Worm (Caenorhabditis elegans): ENCODE data around the gene phat-3.

DNA sequence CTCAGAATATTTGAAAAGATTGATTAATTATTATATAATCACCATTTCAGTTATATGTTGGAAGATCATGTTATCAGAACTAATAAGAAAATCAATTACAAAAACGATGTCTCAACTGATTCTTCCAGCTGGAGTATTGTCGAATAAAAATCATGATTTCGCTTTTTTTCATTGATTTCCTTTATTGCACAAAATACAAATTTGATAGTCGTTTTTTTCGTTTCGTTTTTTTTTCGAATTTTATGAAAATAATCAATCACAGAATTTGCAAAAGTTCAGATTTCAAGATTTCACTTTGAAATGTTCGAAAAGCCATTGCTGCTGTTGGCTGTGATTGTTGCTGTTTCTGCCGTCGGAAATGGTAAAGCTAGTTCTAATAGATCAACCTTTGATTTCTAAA is 7.9 kb upstream of the phat-3 start, which contains the start of gene C49G7.13:
- TF ChIP-seq jun-1 (tag; optimal IDR thresholded peaks at IDR 0.05) = no peak
- TF ChIP-seq ztf-4 (tag; optimal IDR thresholded peaks at IDR 0.05) = no peak
- no peak for TF ChIP-seq lin-39 (tag; optimal IDR thresholded peaks at IDR 0.05)
- no peak for TF ChIP-seq lsy-2 (tag; optimal IDR thresholded peaks at IDR 0.05)
- TF ChIP-seq ztf-11 (tag; optimal IDR thresholded peaks at IDR 0.05) = no peak
- no peak for TF ChIP-seq snpc-4 (tag; optimal IDR thresholded peaks at IDR 0.05)
- TF ChIP-seq unc-62 (GFP tag; optimal IDR thresholded peaks at IDR 0.05) = no peak
- no peak for TF ChIP-seq tlp-1 (tag; optimal IDR thresholded peaks at IDR 0.05)
- TF ChIP-seq nhr-11 (tag; optimal IDR thresholded peaks at IDR 0.05) = no peak
- no peak for TF ChIP-seq fos-1 (tag; optimal IDR thresholded peaks at IDR 0.05)
- TF ChIP-seq nhr-28 (tag; optimal IDR thresholded peaks at IDR 0.05) = no peak
